Worm (Caenorhabditis elegans) whole organism, early embryonic: ENCODE results near the gene lipl-6.

ENCODE experiments used
- B0310.2 ChIP-seq: sonication (generic microtip); optimal IDR thresholded peaks from 2 replicates; lab custom pipeline; 2016; ENCODE audit warnings: mild to moderate bottlenecking, missing genetic modification characterization, missing compliant biosample characterization
- aly-1 ChIP-seq: sonication (generic microtip); optimal IDR thresholded peaks from 2 replicates; lab custom pipeline; 2016; ENCODE audit warnings: missing genetic modification characterization, missing compliant biosample characterization
- ama-1 ChIP-seq: fragments of 150-350 bp; optimal IDR thresholded peaks from 2 replicates; lab custom pipeline; 2014
- ceh-13 ChIP-seq: fragments of 200-800 bp; sonication (Bioruptor generic); optimal IDR thresholded peaks from 2 replicates; lab custom pipeline; 2018; ENCODE audit warnings: mild to moderate bottlenecking, missing genetic modification characterization, missing compliant biosample characterization
- ceh-36 ChIP-seq: sonication (generic microtip); optimal IDR thresholded peaks from 2 replicates; lab custom pipeline; 2016; ENCODE audit warnings: missing genetic modification characterization, inconsistent platforms, missing compliant biosample characterization
- ets-7 ChIP-seq: sonication (generic microtip); optimal IDR thresholded peaks from 2 replicates; lab custom pipeline; 2016; ENCODE audit warnings: missing genotype, missing genetic modification characterization, missing compliant biosample characterization
- flt-1 ChIP-seq: fragments of 200-800 bp; sonication (Bioruptor generic); IDR thresholded peaks from 2 replicates; pipeline ENCODE4 v1.3.6; 2022; ENCODE audit warnings: missing genetic modification characterization, missing compliant biosample characterization
- hmbx-1 ChIP-seq: sonication (generic microtip); optimal IDR thresholded peaks from 2 replicates; lab custom pipeline; 2016; ENCODE audit warnings: mild to moderate bottlenecking, missing genetic modification characterization, missing compliant biosample characterization
- pes-1 ChIP-seq: fragments of 200-800 bp; sonication (Bioruptor generic); IDR thresholded peaks from 2 replicates; pipeline ENCODE4 v1.3.6; 2022; ENCODE audit warnings: missing genetic modification reagents, missing genetic modification characterization, missing compliant biosample characterization
- scrt-1 ChIP-seq: fragments of 200-800 bp; sonication (Bioruptor generic); IDR thresholded peaks from 2 replicates; pipeline ENCODE4 v1.3.6; 2022; ENCODE audit warnings: missing genetic modification characterization, missing compliant biosample characterization
- tbx-37 ChIP-seq: fragments of 200-800 bp; sonication (Bioruptor generic); conservative IDR thresholded peaks from 2 replicates; pipeline ENCODE4 v1.3.6; 2022; ENCODE audit warnings: missing genetic modification reagents, missing genetic modification characterization, missing compliant biosample characterization
- tra-4 ChIP-seq: sonication (generic microtip); optimal IDR thresholded peaks from 2 replicates; lab custom pipeline; 2017; ENCODE audit warnings: missing genetic modification characterization, missing compliant biosample characterization

DNA sequence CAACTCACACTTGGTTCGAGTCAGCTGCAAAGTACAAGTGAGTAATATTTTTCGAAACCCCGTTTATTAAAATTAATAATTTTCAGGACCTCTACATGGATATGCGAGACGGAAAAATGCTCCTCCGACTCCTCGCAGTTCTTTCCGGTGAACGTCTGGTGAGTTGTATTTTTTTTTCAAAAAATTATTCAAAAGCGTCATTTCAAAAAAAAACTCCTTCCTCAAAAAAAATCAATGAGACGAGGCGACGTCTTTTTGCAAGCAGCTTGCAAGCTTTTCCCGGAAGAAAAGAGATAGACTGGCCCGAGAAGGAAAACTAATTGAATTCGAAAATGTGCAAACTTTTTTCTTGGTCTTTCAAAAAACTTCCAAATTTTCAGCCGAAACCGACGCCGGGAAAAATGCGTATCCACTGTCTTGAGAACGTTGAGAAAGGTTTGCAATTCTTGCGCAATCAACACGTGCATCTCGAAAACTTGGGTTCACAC lies 51.6 kb downstream of the lipl-6 start:
- TF ChIP-seq pes-1 (GFP tag; lab: Robert Waterston, UW) (no peak), ama-1 (lab: Kevin White, UChicago) (no peak), ets-7 (tag; lab: Kevin White, UChicago) (no peak), B0310.2 (tag; lab: Kevin White, UChicago) (no peak), aly-1 (tag; lab: Kevin White, UChicago) (no peak), ceh-13 (GFP tag; lab: Kevin White, UChicago) (no peak), flt-1 (GFP tag; lab: Robert Waterston, UW) (no peak), ceh-36 (tag; lab: Kevin White, UChicago) (no peak), tbx-37 (GFP tag; lab: Robert Waterston, UW) (no peak), scrt-1 (no peak), hmbx-1 (no peak), tra-4 (tag; lab: Kevin White, UChicago) (no peak)
